Worm (Caenorhabditis elegans): ENCODE results near the gene scc-1.

Gene scc-1

DNA sequence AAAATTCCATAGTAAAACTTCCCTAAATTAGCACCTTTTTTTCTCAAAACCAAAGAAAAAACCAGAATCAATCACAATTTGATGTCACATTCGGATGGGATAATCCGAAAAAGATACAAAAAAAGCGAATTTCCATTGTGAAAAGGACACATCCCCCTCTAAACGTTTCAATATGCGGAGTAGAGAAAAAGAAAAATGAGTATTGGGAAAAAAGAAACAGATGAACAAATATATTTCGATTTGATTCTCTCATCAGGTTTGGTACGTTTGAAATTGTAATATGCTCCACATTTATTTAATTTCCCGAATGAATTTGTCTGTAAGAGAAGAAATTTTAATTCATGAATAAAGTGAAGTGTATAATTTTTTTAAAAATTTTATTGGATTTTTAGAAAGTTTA, 40.3 kb upstream of the scc-1 start:
- no peak for TF ChIP-seq fkh-10 (GFP tag; optimal IDR thresholded peaks at IDR 0.05)
- no peak for TF ChIP-seq ceh-45 (GFP tag; IDR thresholded peaks at IDR 0.05)
- no peak for TF ChIP-seq nfya-1 (tag; optimal IDR thresholded peaks at IDR 0.05)
- no peak for TF ChIP-seq unc-86 (tag; optimal IDR thresholded peaks at IDR 0.05)
- no peak for TF ChIP-seq rnt-1 (tag; optimal IDR thresholded peaks at IDR 0.05)
- no peak for TF ChIP-seq pha-4 (tag; optimal IDR thresholded peaks at IDR 0.05)
- no peak for TF ChIP-seq ama-1 (optimal IDR thresholded peaks at IDR 0.05)
- no peak for TF ChIP-seq nhr-232 (tag; optimal IDR thresholded peaks at IDR 0.05)
- TF ChIP-seq pag-3 (tag; optimal IDR thresholded peaks at IDR 0.05; ENCODE audit: borderline replicate concordance), result no peak
- TF ChIP-seq ceh-34 (tag; optimal IDR thresholded peaks at IDR 0.05), result no peak
- TF ChIP-seq ceh-9 (tag; optimal IDR thresholded peaks at IDR 0.05), result no peak
- no peak for TF ChIP-seq T23F11.4 (GFP tag; optimal IDR thresholded peaks at IDR 0.05)
- TF ChIP-seq elt-4 (tag; optimal IDR thresholded peaks at IDR 0.05), result no peak
- no peak for TF ChIP-seq lim-6 (tag; optimal IDR thresholded peaks at IDR 0.05)
- no peak for TF ChIP-seq C08G9.2 (tag; optimal IDR thresholded peaks at IDR 0.05)
- TF ChIP-seq K02D7.2 (tag; optimal IDR thresholded peaks at IDR 0.05), result no peak
- TF ChIP-seq mec-3 (tag; optimal IDR thresholded peaks at IDR 0.05; ENCODE audit: borderline replicate concordance), result no peak
- no peak for TF ChIP-seq madf-2 (tag; optimal IDR thresholded peaks at IDR 0.05)
- no peak for TF ChIP-seq tbx-7 (tag; optimal IDR thresholded peaks at IDR 0.05)

DNA sequence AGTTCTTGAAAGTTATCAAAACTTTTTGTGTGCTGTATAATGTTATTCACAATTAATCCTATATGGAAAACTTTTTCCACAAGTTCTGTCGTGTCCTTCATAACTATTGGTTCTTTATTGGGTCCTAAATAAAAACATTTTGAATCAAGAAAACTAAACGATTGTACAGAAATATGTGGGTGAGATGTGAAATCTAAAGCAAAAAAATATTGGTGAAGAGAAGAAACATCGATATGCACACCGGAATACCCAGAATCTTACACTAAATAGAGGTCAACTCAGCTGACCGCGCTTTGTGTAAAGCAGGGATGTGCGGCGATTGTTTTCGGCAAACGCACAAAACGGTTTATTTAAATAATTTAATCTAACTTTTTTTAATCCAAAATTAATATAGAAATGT, 37.2 kb upstream of the scc-1 start, which contains the start of gene T05A7.13:
T05A7.13 (minus strand) TSS at position 101 of the 400 bp plus-strand sequence.
- TF ChIP-seq dve-1 (tag; optimal IDR thresholded peaks at IDR 0.05) (no peak), fkh-6 (tag; optimal IDR thresholded peaks at IDR 0.05) (no peak), nhr-232 (tag; optimal IDR thresholded peaks at IDR 0.05) (no peak), pat-9 (tag; optimal IDR thresholded peaks at IDR 0.05) (no peak), nhr-11 (tag; optimal IDR thresholded peaks at IDR 0.05) (no peak), pros-1 (tag; optimal IDR thresholded peaks at IDR 0.05) (no peak), ets-4 (tag; optimal IDR thresholded peaks at IDR 0.05) (no peak), eyg-1 (tag; optimal IDR thresholded peaks at IDR 0.05) (no peak), C08G9.2 (tag; optimal IDR thresholded peaks at IDR 0.05) (no peak), K09A11.1 (tag; optimal IDR thresholded peaks at IDR 0.05; ENCODE audit: insufficient read depth) (no peak), sox-4 (tag; optimal IDR thresholded peaks at IDR 0.05) (no peak), pha-4 (tag; optimal IDR thresholded peaks at IDR 0.05) (no peak), elt-2 (tag; optimal IDR thresholded peaks at IDR 0.05) (no peak), ceh-2 (tag; optimal IDR thresholded peaks at IDR 0.05) (no peak), ceh-18 (tag; optimal IDR thresholded peaks at IDR 0.05) (no peak), K02D7.2 (tag; optimal IDR thresholded peaks at IDR 0.05) (no peak)

DNA sequence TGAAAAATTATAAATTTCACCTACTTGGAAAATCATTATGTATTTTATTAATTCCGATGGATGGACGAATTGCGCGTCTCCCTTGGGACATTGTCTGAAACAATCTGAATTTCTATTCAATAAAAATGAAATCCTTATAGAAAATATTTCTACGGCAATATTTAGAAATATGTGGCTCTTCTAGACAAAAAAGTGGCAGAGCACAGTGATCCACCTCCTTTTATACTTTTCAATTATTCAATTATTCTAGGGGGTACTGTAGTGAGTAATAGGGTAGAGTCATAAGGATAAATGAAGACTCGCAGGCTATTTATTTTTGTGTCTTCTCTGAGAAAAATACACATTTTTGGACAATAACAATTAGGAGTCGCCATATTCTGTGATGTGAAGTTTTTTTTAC, 35.3 kb upstream of the scc-1 start, which contains the start of gene T05A7.12:
T05A7.12 (minus strand) TSS at position 101 of the 400 bp plus-strand sequence.
- no peak for TF ChIP-seq pag-3 (tag; optimal IDR thresholded peaks at IDR 0.05; ENCODE audit: borderline replicate concordance)
- TF ChIP-seq npax-4 (tag; optimal IDR thresholded peaks at IDR 0.05), result no peak
- TF ChIP-seq unc-86 (tag; optimal IDR thresholded peaks at IDR 0.05), result no peak
- no peak for TF ChIP-seq K09A11.1 (tag; optimal IDR thresholded peaks at IDR 0.05; ENCODE audit: insufficient read depth)
- TF ChIP-seq hlh-8 (tag; optimal IDR thresholded peaks at IDR 0.05), result no peak
- no peak for TF ChIP-seq elt-2 (tag; optimal IDR thresholded peaks at IDR 0.05)
- no peak for TF ChIP-seq hlh-13 (GFP tag; optimal IDR thresholded peaks at IDR 0.05)
- TF ChIP-seq pros-1 (tag; optimal IDR thresholded peaks at IDR 0.05), result no peak
- no peak for TF ChIP-seq ceh-34 (tag; optimal IDR thresholded peaks at IDR 0.05)
- TF ChIP-seq C38D4.7 (GFP tag; optimal IDR thresholded peaks at IDR 0.05), result no peak
- TF ChIP-seq pqm-1 (tag; optimal IDR thresholded peaks at IDR 0.05), result no peak
- no peak for TF ChIP-seq ceh-30 (tag; optimal IDR thresholded peaks at IDR 0.05)
- TF ChIP-seq dmd-4 (tag; optimal IDR thresholded peaks at IDR 0.05; ENCODE audit: borderline replicate concordance), result no peak
- no peak for TF ChIP-seq ceh-48 (tag; optimal IDR thresholded peaks at IDR 0.05)
- TF ChIP-seq unc-42 (tag; optimal IDR thresholded peaks at IDR 0.05), result no peak
- TF ChIP-seq F13H6.1 (tag; optimal IDR thresholded peaks at IDR 0.05), result no peak
- TF ChIP-seq tbx-7 (tag; optimal IDR thresholded peaks at IDR 0.05), result no peak
- no peak for TF ChIP-seq ama-1 (optimal IDR thresholded peaks at IDR 0.05)
- no peak for TF ChIP-seq fkh-6 (tag; optimal IDR thresholded peaks at IDR 0.05)
- TF ChIP-seq syd-9 (tag; optimal IDR thresholded peaks at IDR 0.05), result no peak
